Worm (Caenorhabditis elegans) whole organism, young adult: Measurements from ENCODE around the gene F41B4.1.
"Not testable (repeated sequence)": the region's sequence is repeated elsewhere in the genome, so short reads cannot be mapped to it uniquely, and the experiment has no call there.

ENCODE experiments used
- B0035.1 ChIP-seq: sonication (generic microtip); optimal IDR thresholded peaks from 2 replicates; lab custom pipeline; 2016; ENCODE audit warnings: missing genetic modification characterization, mild to moderate bottlenecking, missing compliant biosample characterization, missing genotype, missing genetic modification reagents
- B0261.1 ChIP-seq: sonication (generic microtip); optimal IDR thresholded peaks from 2 replicates; lab custom pipeline; 2016; ENCODE audit warnings: mild to moderate bottlenecking, missing genetic modification characterization, moderate library complexity, missing compliant biosample characterization
- C06A6.2 ChIP-seq: fragments of 200-800 bp; sonication (Bioruptor generic); conservative IDR thresholded peaks from 2 replicates; pipeline ENCODE4 v1.3.6; 2022; ENCODE audit warnings: missing genetic modification characterization, missing compliant biosample characterization
- C17E4.6 ChIP-seq: fragments of 200-800 bp; sonication (Bioruptor generic); IDR thresholded peaks from 2 replicates; pipeline ENCODE4 v1.3.6; 2022; ENCODE audit warnings: missing genetic modification reagents, missing genetic modification characterization, missing compliant biosample characterization
- F23B12.7 ChIP-seq: sonication (generic microtip); optimal IDR thresholded peaks from 2 replicates; lab custom pipeline; 2017; ENCODE audit warnings: missing genetic modification characterization, mild to moderate bottlenecking, missing compliant biosample characterization, antibody characterized with exemption, moderate library complexity; ENCODE audit not compliant: insufficient read depth
- F37B4.10 ChIP-seq: fragments of 200-800 bp; sonication (Bioruptor generic); IDR thresholded peaks from 2 replicates; pipeline ENCODE4 v1.3.6; 2022; ENCODE audit warnings: missing genetic modification characterization, missing compliant biosample characterization
- F52B5.7 ChIP-seq: sonication (generic microtip); optimal IDR thresholded peaks from 2 replicates; lab custom pipeline; 2016; ENCODE audit warnings: mild to moderate bottlenecking, missing genetic modification characterization, missing compliant biosample characterization
- K12H6.12 ChIP-seq: fragments of 200-800 bp; sonication (Bioruptor generic); optimal IDR thresholded peaks from 2 replicates; lab custom pipeline; 2018; ENCODE audit warnings: mild to moderate bottlenecking, missing genetic modification characterization, missing compliant biosample characterization
- T26A5.8 ChIP-seq: sonication (generic microtip); optimal IDR thresholded peaks from 2 replicates; lab custom pipeline; 2016; ENCODE audit warnings: missing genetic modification characterization, missing compliant biosample characterization
- Y53F4B.3 ChIP-seq: fragments of 200-800 bp; sonication (Bioruptor generic); IDR thresholded peaks from 2 replicates; pipeline ENCODE4 v1.3.6; 2022; ENCODE audit warnings: missing genetic modification reagents, missing genetic modification characterization, missing compliant biosample characterization
- Y53G8AR.9 ChIP-seq: fragments of 200-800 bp; sonication (Bioruptor generic); conservative IDR thresholded peaks from 2 replicates; pipeline ENCODE4 v1.3.6; 2022; ENCODE audit warnings: missing genetic modification reagents, missing genetic modification characterization, missing compliant biosample characterization
- ama-1 ChIP-seq, 3 experiments: fragments of 150-350 bp in 1 of 3; sonication (generic microtip) in 2 of 3; optimal IDR thresholded peaks; 2 replicates each; lab custom pipeline; 2014 to 2018; ENCODE audit warnings: missing biosample characterization in 2 of 3, missing genetic modification characterization in 2 of 3, missing genetic modification reagents in 2 of 3
- atf-7 ChIP-seq: sonication (generic microtip); optimal IDR thresholded peaks from 2 replicates; lab custom pipeline; 2017; ENCODE audit warnings: mild to moderate bottlenecking, missing genetic modification characterization, missing compliant biosample characterization
- bed-1 ChIP-seq: fragments of 200-800 bp; sonication (Bioruptor generic); IDR thresholded peaks from 2 replicates; pipeline ENCODE4 v1.3.6; 2022; ENCODE audit warnings: missing genetic modification reagents, missing genetic modification characterization, missing compliant biosample characterization
- cebp-1 ChIP-seq, 2 experiments: fragments of 200-800 bp in 1 of 2; sonication (Bioruptor generic) in 1 of 2; sonication (generic microtip) in 1 of 2; IDR thresholded peaks in 1 of 2; optimal IDR thresholded peaks in 1 of 2; 2 replicates each; pipeline versions ENCODE4 v1.3.6 to Lab custom; 2017 to 2022; ENCODE audit warnings: missing compliant biosample characterization in 2 of 2, missing genetic modification characterization in 2 of 2, mild to moderate bottlenecking in 1 of 2, missing genetic modification reagents in 1 of 2, moderate library complexity in 1 of 2
- ceh-58 ChIP-seq: fragments of 200-800 bp; sonication (Bioruptor generic); IDR thresholded peaks from 2 replicates; pipeline ENCODE4 v1.3.6; 2022; ENCODE audit warnings: missing genetic modification characterization, missing compliant biosample characterization
- ceh-91 ChIP-seq: fragments of 200-800 bp; sonication (Bioruptor generic); IDR thresholded peaks from 2 replicates; pipeline ENCODE4 v1.3.6; 2022; ENCODE audit warnings: missing genetic modification reagents, missing genetic modification characterization, missing compliant biosample characterization
- die-1 ChIP-seq: sonication (generic microtip); optimal IDR thresholded peaks from 2 replicates; lab custom pipeline; 2016; ENCODE audit warnings: missing genotype, mild to moderate bottlenecking, missing genetic modification characterization, missing compliant biosample characterization
- egl-18 ChIP-seq: fragments of 200-800 bp; sonication (Bioruptor generic); IDR thresholded peaks from 2 replicates; pipeline ENCODE4 v1.3.6; 2022; ENCODE audit warnings: missing genetic modification reagents, missing genetic modification characterization, missing compliant biosample characterization
- egrh-3 ChIP-seq: fragments of 200-800 bp; sonication (Bioruptor generic); IDR thresholded peaks from 2 replicates; pipeline ENCODE4 v1.3.6; 2022; ENCODE audit warnings: missing genetic modification reagents, missing genetic modification characterization, missing compliant biosample characterization
- hlh-12 ChIP-seq: sonication (generic microtip); optimal IDR thresholded peaks from 2 replicates; lab custom pipeline; 2016; ENCODE audit warnings: missing genetic modification characterization, missing compliant biosample characterization
- hlh-26 ChIP-seq: fragments of 200-800 bp; sonication (Bioruptor generic); conservative IDR thresholded peaks from 2 replicates; pipeline ENCODE4 v1.3.6; 2022; ENCODE audit warnings: missing genetic modification reagents, missing genetic modification characterization, missing compliant biosample characterization
- hrde-1 ChIP-seq: sonication (generic microtip); optimal IDR thresholded peaks from 2 replicates; lab custom pipeline; 2016; ENCODE audit warnings: missing genetic modification characterization, mild to moderate bottlenecking, missing compliant biosample characterization, moderate library complexity, missing genotype, missing genetic modification reagents, borderline replicate concordance
- let-526 ChIP-seq: fragments of 200-800 bp; sonication (Bioruptor generic); IDR thresholded peaks from 2 replicates; pipeline ENCODE4 v1.3.6; 2022; ENCODE audit warnings: missing genetic modification reagents, missing genetic modification characterization, missing compliant biosample characterization
- lin-40 ChIP-seq: sonication (generic microtip); optimal IDR thresholded peaks from 2 replicates; lab custom pipeline; 2016; ENCODE audit warnings: missing genetic modification characterization, mild to moderate bottlenecking, missing compliant biosample characterization, missing genotype, missing genetic modification reagents
- lir-1 ChIP-seq: fragments of 200-800 bp; sonication (Bioruptor generic); conservative IDR thresholded peaks from 2 replicates; pipeline ENCODE4 v1.3.6; 2022; ENCODE audit warnings: missing genetic modification reagents, missing genetic modification characterization, missing compliant biosample characterization
- mes-4 ChIP-seq: sonication (generic microtip); optimal IDR thresholded peaks from 2 replicates; lab custom pipeline; 2016; ENCODE audit warnings: missing genotype, missing genetic modification characterization, missing compliant biosample characterization
- mxl-1 ChIP-seq: sonication (generic microtip); optimal IDR thresholded peaks from 2 replicates; lab custom pipeline; 2016; ENCODE audit warnings: missing genetic modification characterization, missing compliant biosample characterization
- nfya-2 ChIP-seq: fragments of 200-800 bp; sonication (Bioruptor generic); IDR thresholded peaks from 2 replicates; pipeline ENCODE4 v1.3.6; 2022; ENCODE audit warnings: missing genetic modification reagents, missing genetic modification characterization, missing compliant biosample characterization
- nfyb-1 ChIP-seq: fragments of 200-800 bp; sonication (Bioruptor generic); IDR thresholded peaks from 2 replicates; pipeline ENCODE4 v1.3.6; 2022; ENCODE audit warnings: missing genetic modification reagents, missing genetic modification characterization, missing compliant biosample characterization
- pbrm-1 ChIP-seq: fragments of 200-800 bp; sonication (Bioruptor generic); IDR thresholded peaks from 2 replicates; pipeline ENCODE4 v1.3.6; 2022; ENCODE audit warnings: missing genetic modification reagents, missing genetic modification characterization, missing compliant biosample characterization
- rcor-1 ChIP-seq: fragments of 200-800 bp; sonication (Bioruptor generic); IDR thresholded peaks from 2 replicates; pipeline ENCODE4 v1.3.6; 2022; ENCODE audit warnings: missing genetic modification reagents, missing genetic modification characterization, missing compliant biosample characterization
- repo-1 ChIP-seq: sonication (generic microtip); optimal IDR thresholded peaks from 2 replicates; lab custom pipeline; 2017; ENCODE audit warnings: mild to moderate bottlenecking, missing genetic modification characterization, missing compliant biosample characterization
- rpc-1 ChIP-seq, 2 experiments: fragments of 150-350 bp in 1 of 2; sonication (generic microtip) in 1 of 2; optimal IDR thresholded peaks; 2 replicates each; lab custom pipeline; 2014 to 2018; ENCODE audit warnings: missing biosample characterization in 1 of 2, missing genetic modification characterization in 1 of 2, missing genetic modification reagents in 1 of 2, missing genotype in 1 of 2
- sdz-38 ChIP-seq: sonication (generic microtip); optimal IDR thresholded peaks from 2 replicates; lab custom pipeline; 2016; ENCODE audit warnings: missing genotype, missing genetic modification characterization, missing compliant biosample characterization
- tbp1 ChIP-seq: fragments of 200-800 bp; sonication (Bioruptor generic); optimal IDR thresholded peaks from 2 replicates; lab custom pipeline; 2018; ENCODE audit warnings: mild to moderate bottlenecking, missing genetic modification characterization, missing compliant biosample characterization
- tbx-9 ChIP-seq: sonication (generic microtip); optimal IDR thresholded peaks from 2 replicates; lab custom pipeline; 2016; ENCODE audit warnings: borderline replicate concordance, missing genetic modification characterization, inconsistent platforms, missing compliant biosample characterization
- zfh-2 ChIP-seq: fragments of 200-800 bp; sonication (Bioruptor generic); conservative IDR thresholded peaks from 2 replicates; pipeline ENCODE4 v1.3.6; 2022; ENCODE audit warnings: missing genetic modification reagents, missing genetic modification characterization, missing compliant biosample characterization
- ztf-25 ChIP-seq: fragments of 200-800 bp; sonication (Bioruptor generic); IDR thresholded peaks from 2 replicates; pipeline ENCODE4 v1.3.6; 2022; ENCODE audit warnings: missing genetic modification reagents, missing genetic modification characterization, missing compliant biosample characterization
- ztf-28 ChIP-seq: fragments of 200-800 bp; sonication (Bioruptor generic); IDR thresholded peaks from 2 replicates; pipeline ENCODE4 v1.3.6; 2022; ENCODE audit warnings: missing genetic modification reagents, missing genetic modification characterization, missing compliant biosample characterization
- ztf-6 ChIP-seq: fragments of 200-800 bp; sonication (Bioruptor generic); IDR thresholded peaks from 2 replicates; pipeline ENCODE4 v1.3.6; 2022; ENCODE audit warnings: missing genetic modification reagents, missing genetic modification characterization, missing compliant biosample characterization

Gene F41B4.1

ce11 chrX:6825840-6826239, at the start of gene F41B4.1:
Gene F41B4.1 (minus strand): TSS chrX:6825862.
- no peak for TF ChIP-seq let-526 (GFP tag; lab: Robert Waterston, UW)
- peak; percentile 7 for TF ChIP-seq K12H6.12 (tag; lab: Kevin White, UChicago)
- TF ChIP-seq, all 124 proteins: peak for 1

ce11 chrX:6875273-6875672, 49.6 kb upstream of the F41B4.1 start:
- TF ChIP-seq ztf-28: no peak
- TF ChIP-seq tbx-9 (tag; lab: Kevin White, UChicago): no peak
- no peak for TF ChIP-seq F23B12.7 (tag; lab: Kevin White, UChicago)
- peak; percentile 24; the same call in 1 of the 2 replicates for TF ChIP-seq egrh-3 (GFP tag; lab: Robert Waterston, UW)
- no peak for TF ChIP-seq mxl-1 (tag; lab: Kevin White, UChicago)
- no peak for TF ChIP-seq B0035.1 (tag; lab: Kevin White, UChicago)
- TF ChIP-seq bed-1: no peak
- peak; percentile 63 for TF ChIP-seq zfh-2 (GFP tag; lab: Robert Waterston, UW)
- TF ChIP-seq lin-40 (tag; lab: Kevin White, UChicago): no peak
- 0 out of 2 replicates have a peak, but pooled peaks have one; percentile 31 for TF ChIP-seq nfyb-1 (GFP tag; lab: Robert Waterston, UW)
- no peak for TF ChIP-seq nfya-2
- no peak for TF ChIP-seq atf-7 (tag; lab: Kevin White, UChicago)
- TF ChIP-seq C06A6.2: no peak
- no peak for TF ChIP-seq rpc-1 (optimal IDR thresholded peaks at IDR 0.05; lab: Kevin White, UChicago)
- TF ChIP-seq rpc-1 (tag; optimal IDR thresholded peaks at IDR 0.05; lab: Kevin White, UChicago): no peak

- TF ChIP-seq hlh-26 (GFP tag; lab: Robert Waterston, UW) (no peak), Y53F4B.3 (no peak), C17E4.6 (GFP tag; lab: Robert Waterston, UW) (no peak), hrde-1 (tag; lab: Kevin White, UChicago) (no peak), ceh-58 (GFP tag; lab: Robert Waterston, UW) (no peak), F37B4.10 (GFP tag; lab: Robert Waterston, UW) (no peak)
- TF ChIP-seq, all 124 proteins: peak for 0
These were observed 49.1 kb upstream of the F41B4.1 start, which contains the start of gene F41C6.4 for ce11 chrX:6874723-6875122. Gene F41C6.4 (minus strand): TSS chrX:6874823.

ce11 chrX:6868669-6869068, 43.0 kb upstream of the F41B4.1 start, which contains the start of gene C53B7.6:
Gene C53B7.6 (minus strand): TSS chrX:6868769.
- not testable (repeated sequence) for TF ChIP-seq cebp-1 (GFP tag; IDR thresholded peaks at IDR 0.05; lab: Robert Waterston, UW); cebp-1 (tag; optimal IDR thresholded peaks at IDR 0.05; lab: Kevin White, UChicago); T26A5.8 (tag; lab: Kevin White, UChicago); pbrm-1 (GFP tag; lab: Robert Waterston, UW)

- TF ChIP-seq sdz-38 (tag; lab: Kevin White, UChicago) (no peak), egl-18 (GFP tag; lab: Robert Waterston, UW) (no peak), mes-4 (tag; lab: Kevin White, UChicago) (peak; percentile 91), rcor-1 (GFP tag; lab: Robert Waterston, UW) (peak; percentile 85), ama-1 (optimal IDR thresholded peaks at IDR 0.05; lab: Kevin White, UChicago) (no peak), ama-1 (GFP tag; optimal IDR thresholded peaks at IDR 0.05; lab: Kevin White, UChicago) (peak in 1 of 2 experiments; percentile 94), B0261.1 (tag; lab: Kevin White, UChicago) (peak; percentile 89), ceh-58 (GFP tag; lab: Robert Waterston, UW) (peak; percentile 82; the same call in 1 of the 2 replicates), lir-1 (GFP tag; lab: Robert Waterston, UW) (no peak), F52B5.7 (peak; percentile 84), ztf-25 (GFP tag; lab: Robert Waterston, UW) (peak; percentile 86), ztf-6 (GFP tag; lab: Robert Waterston, UW) (no peak), hlh-12 (tag; lab: Kevin White, UChicago) (peak; percentile 73), die-1 (tag; lab: Kevin White, UChicago) (peak; percentile 96), bed-1 (0 out of 2 replicates have a peak, but pooled peaks have one; percentile 66), repo-1 (tag; lab: Kevin White, UChicago) (peak; percentile 72), tbp1 (GFP tag; lab: Kevin White, UChicago) (peak; percentile 94), ceh-91 (GFP tag; lab: Robert Waterston, UW) (no peak), Y53G8AR.9 (GFP tag; lab: Robert Waterston, UW) (peak; percentile 84)
These were observed 42.0 kb upstream of the F41B4.1 start for ce11 chrX:6867707-6868106.
